Worm (Caenorhabditis elegans) whole organism, L3 larva: ENCODE results near the gene prx-5.

Source experiments
- R02D3.7 ChIP-seq: fragments of 150-350 bp; optimal IDR thresholded peaks from 2 replicates; lab custom pipeline; 2014; ENCODE audit warnings: missing biosample characterization, missing genetic modification characterization
- ZK546.5 ChIP-seq: sonication (generic microtip); optimal IDR thresholded peaks from 2 replicates; lab custom pipeline; 2017; ENCODE audit warnings: missing biosample characterization, missing genetic modification characterization
- ama-1 ChIP-seq: fragments of 150-350 bp; optimal IDR thresholded peaks from 2 replicates; lab custom pipeline; 2018
- ceh-16 ChIP-seq: sonication (generic microtip); optimal IDR thresholded peaks from 2 replicates; lab custom pipeline; 2017; ENCODE audit warnings: missing biosample characterization, missing genetic modification characterization
- ceh-82 ChIP-seq: fragments of 150-350 bp; optimal IDR thresholded peaks from 2 replicates; lab custom pipeline; 2014; ENCODE audit warnings: missing biosample characterization, missing genetic modification characterization
- ceh-9 ChIP-seq: sonication (generic microtip); optimal IDR thresholded peaks from 2 replicates; lab custom pipeline; 2018; ENCODE audit warnings: missing biosample characterization, missing genetic modification characterization
- egl-27 ChIP-seq: sonication (generic microtip); optimal IDR thresholded peaks from 4 replicates; lab custom pipeline; 2017; ENCODE audit warnings: missing biosample characterization, missing genetic modification reagents, missing genetic modification characterization
- egl-5 ChIP-seq: fragments of 150-350 bp; optimal IDR thresholded peaks from 2 replicates; lab custom pipeline; 2017; ENCODE audit warnings: missing biosample characterization, missing genetic modification reagents, missing genetic modification characterization, inconsistent platforms
- elt-1 ChIP-seq: fragments of 150-350 bp; optimal IDR thresholded peaks from 2 replicates; lab custom pipeline; 2014; ENCODE audit warnings: missing biosample characterization, missing genetic modification characterization
- elt-2 ChIP-seq: sonication (generic microtip); optimal IDR thresholded peaks from 2 replicates; lab custom pipeline; 2016; ENCODE audit warnings: missing genetic modification reagents, mild to moderate bottlenecking, missing genetic modification characterization, missing compliant biosample characterization
- elt-3 ChIP-seq, 3 experiments: fragments of 150-350 bp in 1 of 3; sonication (generic microtip) in 2 of 3; optimal IDR thresholded peaks; 2 replicates in 2 of 3; 4 replicates in 1 of 3; lab custom pipeline; 2014 to 2017; ENCODE audit warnings: missing biosample characterization in 3 of 3, missing genetic modification characterization in 3 of 3
- eor-1 ChIP-seq, 2 experiments: fragments of 150-350 bp; optimal IDR thresholded peaks; 2 replicates each; lab custom pipeline; 2014 to 2018; ENCODE audit warnings: missing biosample characterization in 2 of 2, missing genetic modification characterization in 2 of 2
- fkh-10 ChIP-seq: sonication (generic microtip); optimal IDR thresholded peaks from 2 replicates; lab custom pipeline; 2017; ENCODE audit warnings: missing biosample characterization, missing genetic modification reagents, missing genetic modification characterization
- fkh-2 ChIP-seq: fragments of 150-350 bp; optimal IDR thresholded peaks from 2 replicates; lab custom pipeline; 2014; ENCODE audit warnings: missing biosample characterization, missing genetic modification reagents, missing genetic modification characterization
- fos-1 ChIP-seq: fragments of 150-350 bp; optimal IDR thresholded peaks from 2 replicates; lab custom pipeline; 2014; ENCODE audit warnings: missing biosample characterization, missing genetic modification characterization
- lin-15B ChIP-seq: fragments of 150-350 bp; optimal IDR thresholded peaks from 2 replicates; lab custom pipeline; 2014; ENCODE audit warnings: missing biosample characterization, missing genetic modification characterization
- lin-39 ChIP-seq: fragments of 150-350 bp; optimal IDR thresholded peaks from 2 replicates; lab custom pipeline; 2018; ENCODE audit warnings: missing biosample characterization, missing genetic modification reagents, missing genetic modification characterization
- lsy-12 ChIP-seq: sonication (generic microtip); optimal IDR thresholded peaks from 2 replicates; lab custom pipeline; 2016; ENCODE audit warnings: mild to moderate bottlenecking, missing genetic modification characterization, missing compliant biosample characterization
- mdl-1 ChIP-seq: fragments of 150-350 bp; optimal IDR thresholded peaks from 2 replicates; lab custom pipeline; 2014; ENCODE audit warnings: missing biosample characterization, missing genetic modification characterization
- mml-1 ChIP-seq: fragments of 150-350 bp; sonication (generic microtip); optimal IDR thresholded peaks from 3 replicates; lab custom pipeline; 2014; ENCODE audit warnings: missing biosample characterization, missing genetic modification characterization
- nfya-1 ChIP-seq: sonication (generic microtip); optimal IDR thresholded peaks from 2 replicates; lab custom pipeline; 2017; ENCODE audit warnings: missing genetic modification characterization, mild to moderate bottlenecking, missing compliant biosample characterization, antibody characterized with exemption, moderate library complexity; ENCODE audit not compliant: insufficient read depth
- nhr-12 ChIP-seq: fragments of 150-350 bp; optimal IDR thresholded peaks from 2 replicates; lab custom pipeline; 2014; ENCODE audit warnings: missing biosample characterization, missing genetic modification characterization
- nhr-23 ChIP-seq: fragments of 150-350 bp; optimal IDR thresholded peaks from 2 replicates; lab custom pipeline; 2014; ENCODE audit warnings: missing biosample characterization, missing genetic modification reagents, missing genetic modification characterization
- nhr-237 ChIP-seq: fragments of 150-350 bp; optimal IDR thresholded peaks from 2 replicates; lab custom pipeline; 2014; ENCODE audit warnings: missing biosample characterization, missing genetic modification characterization
- nhr-25 ChIP-seq: sonication (generic microtip); optimal IDR thresholded peaks from 2 replicates; lab custom pipeline; 2017; ENCODE audit warnings: missing biosample characterization, missing genetic modification characterization
- nhr-28 ChIP-seq: fragments of 150-350 bp; optimal IDR thresholded peaks from 2 replicates; lab custom pipeline; 2014; ENCODE audit warnings: missing biosample characterization, missing genetic modification characterization
- nhr-43 ChIP-seq: sonication (generic microtip); optimal IDR thresholded peaks from 2 replicates; lab custom pipeline; 2016; ENCODE audit warnings: mild to moderate bottlenecking, missing genetic modification characterization, missing compliant biosample characterization; ENCODE audit not compliant: poor library complexity, severe bottlenecking
- nhr-67 ChIP-seq: fragments of 150-350 bp; optimal IDR thresholded peaks from 2 replicates; lab custom pipeline; 2014; ENCODE audit warnings: missing biosample characterization, missing genetic modification characterization
- nhr-77 ChIP-seq: fragments of 150-350 bp; optimal IDR thresholded peaks from 2 replicates; lab custom pipeline; 2014; ENCODE audit warnings: missing biosample characterization, missing genetic modification characterization
- pha-4 ChIP-seq: fragments of 150-350 bp; optimal IDR thresholded peaks from 2 replicates; lab custom pipeline; 2014; ENCODE audit warnings: missing biosample characterization, missing genetic modification reagents, missing genetic modification characterization
- pqm-1 ChIP-seq: fragments of 150-350 bp; optimal IDR thresholded peaks from 2 replicates; lab custom pipeline; 2017; ENCODE audit warnings: missing biosample characterization, missing genetic modification characterization, inconsistent platforms
- skn-1 ChIP-seq: fragments of 150-350 bp; optimal IDR thresholded peaks from 2 replicates; lab custom pipeline; 2014; ENCODE audit warnings: missing biosample characterization, missing genetic modification characterization
- snpc-4 ChIP-seq: fragments of 150-350 bp; optimal IDR thresholded peaks from 2 replicates; lab custom pipeline; 2014; ENCODE audit warnings: missing biosample characterization, missing genetic modification characterization
- unc-39 ChIP-seq: sonication (generic microtip); optimal IDR thresholded peaks from 4 replicates; lab custom pipeline; 2017; ENCODE audit warnings: missing biosample characterization, missing genetic modification characterization
- unc-62 ChIP-seq: fragments of 150-350 bp; sonication (generic microtip); optimal IDR thresholded peaks from 4 replicates; lab custom pipeline; 2014; ENCODE audit warnings: missing biosample characterization, missing genetic modification reagents, missing genetic modification characterization
- zag-1 ChIP-seq: fragments of 150-350 bp; optimal IDR thresholded peaks from 2 replicates; lab custom pipeline; 2014; ENCODE audit warnings: missing biosample characterization, missing genetic modification characterization
- ztf-11 ChIP-seq: fragments of 150-350 bp; optimal IDR thresholded peaks from 2 replicates; lab custom pipeline; 2014; ENCODE audit warnings: missing biosample characterization, missing genetic modification characterization
- ztf-4 ChIP-seq: fragments of 150-350 bp; optimal IDR thresholded peaks from 2 replicates; lab custom pipeline; 2014; ENCODE audit warnings: missing biosample characterization, missing genetic modification characterization

Gene prx-5

DNA sequence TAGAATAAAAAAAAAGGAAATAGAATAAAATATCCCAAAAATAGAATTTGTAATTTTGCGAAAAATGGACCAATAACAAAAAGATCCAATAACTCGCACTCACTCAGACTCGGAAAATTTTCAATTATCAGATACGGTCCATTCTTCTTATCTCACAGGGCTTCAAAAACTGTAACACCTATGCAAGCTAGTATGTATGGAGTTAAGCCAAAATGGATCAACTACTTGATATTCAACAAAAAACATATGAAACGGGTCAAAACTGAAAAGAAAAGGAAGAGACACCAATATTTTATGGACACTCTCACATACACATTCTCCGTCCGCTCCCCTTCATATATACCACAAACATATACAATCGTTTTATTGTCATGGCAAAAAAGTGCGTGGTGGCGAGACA is 19.0 kb upstream of the prx-5 start, which contains the start of gene C34C6.9:
Gene C34C6.9, plus strand, starts transcription at position 301 of the 400 bp plus-strand sequence.
- TF ChIP-seq zag-1 (tag; lab: Kevin White, UChicago) (no peak), nhr-77 (tag; lab: Kevin White, UChicago) (no peak), mdl-1 (tag; lab: Kevin White, UChicago) (no peak), nhr-67 (tag; lab: Kevin White, UChicago) (no peak), egl-27 (no peak), nfya-1 (no peak), nhr-28 (no peak), fkh-2 (tag; lab: Kevin White, UChicago) (no peak), eor-1 (tag; optimal IDR thresholded peaks at IDR 0.05; lab: Kevin White, UChicago) (no peak), fos-1 (tag; lab: Kevin White, UChicago) (no peak), ceh-16 (tag; lab: Kevin White, UChicago) (no peak), elt-3 (tag; optimal IDR thresholded peaks at IDR 0.05; lab: Kevin White, UChicago) (no peak), lin-39 (tag; lab: Kevin White, UChicago) (no peak), lin-15B (tag; lab: Kevin White, UChicago) (no peak), unc-39 (no peak), mml-1 (tag; lab: Kevin White, UChicago) (no peak), nhr-23 (tag; lab: Kevin White, UChicago) (no peak), ceh-9 (tag; lab: Kevin White, UChicago) (no peak), ztf-4 (tag; lab: Kevin White, UChicago) (no peak)

DNA sequence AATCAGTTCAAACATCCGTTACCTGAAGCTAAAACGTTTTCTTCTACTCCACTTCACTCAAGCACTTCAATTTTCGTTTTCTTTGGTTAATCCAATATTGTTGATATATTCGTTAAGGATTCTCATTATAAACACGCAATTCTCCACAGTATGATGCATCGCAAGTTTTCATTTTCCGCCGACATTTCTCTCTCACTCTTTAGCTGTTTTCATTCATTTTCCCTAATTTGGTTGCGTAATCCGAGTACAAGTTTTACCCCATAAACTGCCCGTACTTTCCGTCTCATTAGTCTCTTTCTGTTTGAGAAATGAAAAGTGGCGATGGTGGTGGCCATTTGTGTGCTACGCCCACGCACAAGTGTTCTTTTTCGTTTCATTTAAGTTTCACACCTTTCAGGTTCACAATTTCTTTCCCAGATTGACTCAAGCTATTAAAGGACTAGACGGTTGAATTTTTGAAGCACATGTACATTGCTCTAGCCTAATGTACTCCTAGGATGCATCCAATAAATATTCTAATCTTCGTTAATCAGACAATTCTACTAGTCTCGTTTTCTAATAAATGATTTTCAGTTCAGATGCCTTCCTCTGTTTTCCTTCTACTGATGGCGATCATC is 13.2 kb upstream of the prx-5 start, which contains the start of gene C34C6.3:
Gene C34C6.3, plus strand, starts transcription at position 567 of the 617 bp plus-strand sequence.
- TF ChIP-seq ZK546.5: no peak
- TF ChIP-seq nhr-67 (tag; lab: Kevin White, UChicago): no peak
- no peak for TF ChIP-seq nhr-23 (tag; lab: Kevin White, UChicago)
- TF ChIP-seq ama-1 (lab: Kevin White, UChicago): no peak
- no peak for TF ChIP-seq R02D3.7 (tag; lab: Kevin White, UChicago)
- no peak for TF ChIP-seq fkh-10 (GFP tag; lab: Kevin White, UChicago)
- no peak for TF ChIP-seq fkh-2 (tag; lab: Kevin White, UChicago)
- TF ChIP-seq mdl-1 (tag; lab: Kevin White, UChicago): no peak
- no peak for TF ChIP-seq nfya-1
- TF ChIP-seq unc-39: no peak
- TF ChIP-seq unc-62: no peak
- TF ChIP-seq pqm-1 (tag; lab: Kevin White, UChicago): no peak
- TF ChIP-seq snpc-4: no peak
- TF ChIP-seq lin-15B (tag; lab: Kevin White, UChicago): no peak

DNA sequence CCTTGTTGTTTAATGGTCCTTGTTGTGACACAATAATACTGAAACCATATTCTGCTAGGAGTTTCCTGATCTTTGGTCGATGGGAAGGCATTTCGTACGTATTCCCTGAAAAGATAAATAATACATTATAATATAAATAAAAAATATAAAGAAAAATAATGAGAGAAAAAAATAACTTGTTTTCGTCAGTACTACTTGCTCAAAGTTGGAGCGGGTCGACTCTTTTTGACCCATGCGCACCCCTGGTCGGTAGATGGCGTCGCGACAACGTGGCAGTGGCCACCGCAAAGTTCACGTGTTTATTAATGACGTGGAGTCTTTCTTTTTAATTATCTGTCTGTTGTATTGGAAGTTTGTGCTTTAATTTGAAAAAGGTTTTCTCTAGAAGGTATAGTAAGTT is 8.8 kb upstream of the prx-5 start, which contains the start of gene C34C6.10:
Gene C34C6.10, minus strand, starts transcription at position 101 of the 400 bp plus-strand sequence.
- no peak for TF ChIP-seq R02D3.7 (tag; lab: Kevin White, UChicago)
- no peak for TF ChIP-seq egl-5 (tag; lab: Kevin White, UChicago)
- no peak for TF ChIP-seq elt-2 (tag; lab: Kevin White, UChicago)
- no peak for TF ChIP-seq fkh-10 (GFP tag; lab: Kevin White, UChicago)
- TF ChIP-seq nhr-43 (tag; lab: Kevin White, UChicago): no peak
- TF ChIP-seq ztf-11: no peak
- TF ChIP-seq skn-1 (tag; lab: Kevin White, UChicago): no peak
- TF ChIP-seq mml-1 (tag; lab: Kevin White, UChicago): no peak
- no peak for TF ChIP-seq ceh-82 (tag; lab: Kevin White, UChicago)
- no peak for TF ChIP-seq fos-1 (tag; lab: Kevin White, UChicago)
- TF ChIP-seq nhr-237 (tag; lab: Kevin White, UChicago): no peak
- TF ChIP-seq, all 47 proteins: peak for 0

ce11 chrII:8698828-8699227 is 5.8 kb upstream of the prx-5 start, which contains the start of gene chdh-1:
chdh-1 (minus strand) TSS chrII:8698928.
- no peak for TF ChIP-seq pqm-1 (tag; lab: Kevin White, UChicago)
- TF ChIP-seq unc-62: no peak
- TF ChIP-seq elt-3 (tag; optimal IDR thresholded peaks at IDR 0.05; lab: Kevin White, UChicago): no peak
- TF ChIP-seq nhr-12 (tag; lab: Kevin White, UChicago): no peak
- TF ChIP-seq lin-15B (tag; lab: Kevin White, UChicago): no peak
- no peak for TF ChIP-seq nhr-25 (tag; lab: Kevin White, UChicago)
- TF ChIP-seq ztf-11: no peak
- no peak for TF ChIP-seq nhr-67 (tag; lab: Kevin White, UChicago)
- no peak for TF ChIP-seq ceh-9 (tag; lab: Kevin White, UChicago)
- TF ChIP-seq ama-1 (lab: Kevin White, UChicago): no peak
- no peak for TF ChIP-seq unc-39
- no peak for TF ChIP-seq elt-2 (tag; lab: Kevin White, UChicago)
- TF ChIP-seq elt-1: no peak
- no peak for TF ChIP-seq pha-4 (tag; lab: Kevin White, UChicago)
- no peak for TF ChIP-seq nhr-43 (tag; lab: Kevin White, UChicago)
- no peak for TF ChIP-seq lsy-12 (tag; lab: Kevin White, UChicago)
- TF ChIP-seq eor-1 (tag; optimal IDR thresholded peaks at IDR 0.05; lab: Kevin White, UChicago): no peak
